Worm (Caenorhabditis elegans) whole organism, L3 larva: Measurements from ENCODE around the gene kup-1.

Experiments used
- R02D3.7 ChIP-seq: fragments of 150-350 bp; optimal IDR thresholded peaks from 2 replicates; lab custom pipeline; 2014; ENCODE audit warnings: missing biosample characterization, missing genetic modification characterization
- ceh-82 ChIP-seq: fragments of 150-350 bp; optimal IDR thresholded peaks from 2 replicates; lab custom pipeline; 2014; ENCODE audit warnings: missing biosample characterization, missing genetic modification characterization
- daf-12 ChIP-seq: fragments of 150-350 bp; optimal IDR thresholded peaks from 2 replicates; lab custom pipeline; 2014; ENCODE audit warnings: missing biosample characterization, missing genetic modification reagents, missing genetic modification characterization
- elt-2 ChIP-seq: sonication (generic microtip); optimal IDR thresholded peaks from 2 replicates; lab custom pipeline; 2016; ENCODE audit warnings: missing genetic modification reagents, mild to moderate bottlenecking, missing genetic modification characterization, missing compliant biosample characterization
- jun-1 ChIP-seq: fragments of 150-350 bp; optimal IDR thresholded peaks from 2 replicates; lab custom pipeline; 2014; ENCODE audit warnings: missing biosample characterization, missing genetic modification reagents, missing genetic modification characterization
- lin-15B ChIP-seq: fragments of 150-350 bp; optimal IDR thresholded peaks from 2 replicates; lab custom pipeline; 2014; ENCODE audit warnings: missing biosample characterization, missing genetic modification characterization
- nfya-1 ChIP-seq: sonication (generic microtip); optimal IDR thresholded peaks from 2 replicates; lab custom pipeline; 2017; ENCODE audit warnings: missing genetic modification characterization, mild to moderate bottlenecking, missing compliant biosample characterization, antibody characterized with exemption, moderate library complexity; ENCODE audit not compliant: insufficient read depth
- nhr-237 ChIP-seq: fragments of 150-350 bp; optimal IDR thresholded peaks from 2 replicates; lab custom pipeline; 2014; ENCODE audit warnings: missing biosample characterization, missing genetic modification characterization
- nhr-28 ChIP-seq: fragments of 150-350 bp; optimal IDR thresholded peaks from 2 replicates; lab custom pipeline; 2014; ENCODE audit warnings: missing biosample characterization, missing genetic modification characterization
- nhr-76 ChIP-seq: fragments of 150-350 bp; sonication (generic microtip); optimal IDR thresholded peaks from 5 replicates; lab custom pipeline; 2014; ENCODE audit warnings: missing biosample characterization, missing genetic modification characterization
- pha-4 ChIP-seq: fragments of 150-350 bp; optimal IDR thresholded peaks from 2 replicates; lab custom pipeline; 2014; ENCODE audit warnings: missing biosample characterization, missing genetic modification reagents, missing genetic modification characterization
- tbx-2 ChIP-seq: sonication (generic microtip); optimal IDR thresholded peaks from 2 replicates; lab custom pipeline; 2016; ENCODE audit warnings: mild to moderate bottlenecking, missing genetic modification characterization, missing compliant biosample characterization

DNA sequence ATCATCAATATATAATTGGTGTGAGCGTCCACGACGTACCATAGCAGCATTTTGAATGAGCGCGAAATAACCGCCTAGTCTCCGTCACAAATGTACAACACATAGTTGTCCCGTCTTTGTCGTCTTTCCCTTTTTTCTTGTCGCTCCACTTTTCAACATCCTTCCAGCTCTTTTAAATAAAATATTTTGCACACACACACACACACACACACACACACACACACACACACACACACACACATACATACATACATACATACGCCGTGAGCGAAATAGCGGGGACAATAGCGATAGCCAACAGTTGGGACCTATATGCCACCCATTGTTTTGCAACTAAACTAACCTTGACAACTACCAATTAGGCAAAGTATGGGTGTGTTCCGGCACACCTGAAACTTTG is 2.4 kb downstream of the kup-1 start:
- TF ChIP-seq nhr-28 (no peak), R02D3.7 (no peak), nfya-1 (tag; lab: Kevin White, UChicago) (peak; percentile 29), nhr-76 (tag; lab: Kevin White, UChicago) (no peak), ceh-82 (tag; lab: Kevin White, UChicago) (no peak), jun-1 (tag; lab: Kevin White, UChicago) (no peak), daf-12 (tag; lab: Kevin White, UChicago) (no peak), elt-2 (tag; lab: Kevin White, UChicago) (no peak), pha-4 (no peak), nhr-237 (tag; lab: Kevin White, UChicago) (no peak), tbx-2 (tag; lab: Kevin White, UChicago) (no peak), lin-15B (tag; lab: Kevin White, UChicago) (peak; percentile 15)
